Fruit fly (Drosophila melanogaster): Measurements from ENCODE around the gene CG11262.

Gene CG11262

dm6 chr3L:13044335-13044814 is 49.4 kb downstream of the CG11262 start, which contains the start of gene Syx13 (continued):
- TF ChIP-seq disco-r (GFP tag; optimal IDR thresholded peaks at IDR 0.05): no peak
- TF ChIP-seq HmgD (GFP tag; optimal IDR thresholded peaks at IDR 0.05): peak; percentile 25
- peak; percentile 61 for TF ChIP-seq Sry-δ (GFP tag; optimal IDR thresholded peaks at IDR 0.05)
- TF ChIP-seq pros (GFP tag; optimal IDR thresholded peaks at IDR 0.05): peak; percentile 34
- peak; percentile 26 for TF ChIP-seq nom (GFP tag; optimal IDR thresholded peaks at IDR 0.05)
- no peak for TF ChIP-seq CG17359 (tag; optimal IDR thresholded peaks at IDR 0.05)
- peak; percentile 23 for TF ChIP-seq CG30020 (tag; optimal IDR thresholded peaks at IDR 0.05)
- TF ChIP-seq CG5180 (GFP tag; optimal IDR thresholded peaks at IDR 0.05): peak; percentile 39
- TF ChIP-seq CG43689 (GFP tag; IDR thresholded peaks at IDR 0.05): no peak
- TF ChIP-seq al (GFP tag; IDR thresholded peaks at IDR 0.05): no peak
- TF ChIP-seq CkIIα-i1 (GFP tag; IDR thresholded peaks at IDR 0.05): no peak
- no peak for TF ChIP-seq Myb (GFP tag; optimal IDR thresholded peaks at IDR 0.05)
- TF ChIP-seq bigmax (GFP tag; optimal IDR thresholded peaks at IDR 0.05): peak; percentile 39
- no peak for TF ChIP-seq fu2 (GFP tag; optimal IDR thresholded peaks at IDR 0.05)
- peak; percentile 25; the same call in 2 of the 3 replicates for TF ChIP-seq ci (GFP tag; IDR thresholded peaks at IDR 0.05)
- peak; percentile 41 for TF ChIP-seq CG10267 (tag; optimal IDR thresholded peaks at IDR 0.05)
- TF ChIP-seq jigr1 (GFP tag; IDR thresholded peaks at IDR 0.05): no peak
- no peak for TF ChIP-seq CG4854 (GFP tag; optimal IDR thresholded peaks at IDR 0.05)
- TF ChIP-seq sug (tag; optimal IDR thresholded peaks at IDR 0.05): peak; percentile 97
- peak; percentile 61; the same call in 2 of the 3 replicates for TF ChIP-seq CG34224 (GFP tag; IDR thresholded peaks at IDR 0.05; ENCODE audit: partially characterized antibody)
- TF ChIP-seq tna (GFP tag; IDR thresholded peaks at IDR 0.05; ENCODE audit: partially characterized antibody): peak; percentile 72
- peak; percentile 3 for TF ChIP-seq Dek (tag; optimal IDR thresholded peaks at IDR 0.05)
- TF ChIP-seq scrt (GFP tag; optimal IDR thresholded peaks at IDR 0.05): no peak
- TF ChIP-seq ssp (GFP tag; IDR thresholded peaks at IDR 0.05): 0 out of 2 replicates have a peak, but pooled peaks have one; percentile 19
- TF ChIP-seq Ravus (GFP tag; IDR thresholded peaks at IDR 0.05): no peak
- TF ChIP-seq CG14860 (GFP tag; IDR thresholded peaks at IDR 0.05; ENCODE audit: partially characterized antibody): peak; percentile 75
- no peak for TF ChIP-seq CG11560 (tag; IDR thresholded peaks at IDR 0.05)
- TF ChIP-seq ham (GFP tag; IDR thresholded peaks at IDR 0.05): no peak
- peak; percentile 39 for TF ChIP-seq lab (GFP tag; optimal IDR thresholded peaks at IDR 0.05)
- TF ChIP-seq slou (GFP tag; optimal IDR thresholded peaks at IDR 0.05): no peak
- no peak for TF ChIP-seq Vsx1 (GFP tag; optimal IDR thresholded peaks at IDR 0.05)
- no peak for TF ChIP-seq CG3726 (GFP tag; IDR thresholded peaks at IDR 0.05)
- peak; percentile 5 for TF ChIP-seq exex (tag; optimal IDR thresholded peaks at IDR 0.05)
- no peak for TF ChIP-seq Bdp1 (GFP tag; optimal IDR thresholded peaks at IDR 0.05)
- peak; percentile 21 for TF ChIP-seq Ets97D (GFP tag; optimal IDR thresholded peaks at IDR 0.05)
- TF ChIP-seq HLH4C (GFP tag; IDR thresholded peaks at IDR 0.05; ENCODE audit: partially characterized antibody): peak; percentile 81
- no peak for TF ChIP-seq CG8290 (GFP tag; optimal IDR thresholded peaks at IDR 0.05)
- peak in 1 of 2 experiments; percentile 48 for TF ChIP-seq CG8290 (tag; optimal IDR thresholded peaks at IDR 0.05)
- TF ChIP-seq CG31224 (GFP tag; IDR thresholded peaks at IDR 0.05): no peak
- TF ChIP-seq sr (GFP tag; IDR thresholded peaks at IDR 0.05): peak; percentile 59; the same call in 1 of the 3 replicates
- peak; percentile 53 for TF ChIP-seq chn (GFP tag; optimal IDR thresholded peaks at IDR 0.05)
- peak; percentile 73 for TF ChIP-seq gcm (GFP tag; optimal IDR thresholded peaks at IDR 0.05)
- TF ChIP-seq ERR (GFP tag; optimal IDR thresholded peaks at IDR 0.05): no peak
- peak; percentile 45 for TF ChIP-seq CG2678 (tag; optimal IDR thresholded peaks at IDR 0.05)
- TF ChIP-seq dm (GFP tag; optimal IDR thresholded peaks at IDR 0.05): peak; percentile 26
- 0 out of 2 replicates have a peak, but pooled peaks have one; percentile 6 for TF ChIP-seq CG10321 (GFP tag; IDR thresholded peaks at IDR 0.05)
- TF ChIP-seq CG15479 (GFP tag; optimal IDR thresholded peaks at IDR 0.05): peak; percentile 31
- no peak for TF ChIP-seq CG4707 (GFP tag; optimal IDR thresholded peaks at IDR 0.05)
- peak; percentile 25 for TF ChIP-seq CG18262 (tag; optimal IDR thresholded peaks at IDR 0.05)
- peak; percentile 47 for TF ChIP-seq Hmr (GFP tag; optimal IDR thresholded peaks at IDR 0.05)

Data from whole organism, embryonic.